Worm (Caenorhabditis elegans) whole organism, L4 larva: ENCODE results near the gene Y94H6A.3.
A peak's percentile ranks its signal among the peaks of the same experiment; 100 is the strongest.

Source experiments
- F26F4.8 ChIP-seq: fragments of 200-800 bp; sonication (Bioruptor generic); conservative IDR thresholded peaks from 2 replicates; pipeline ENCODE4 v1.3.6; 2022; ENCODE audit warnings: missing genetic modification characterization, missing compliant biosample characterization
- F44E2.7 ChIP-seq: fragments of 200-800 bp; sonication (Bioruptor generic); IDR thresholded peaks from 2 replicates; pipeline ENCODE4 v2.1.2; 2022; ENCODE audit warnings: missing genetic modification characterization, missing compliant biosample characterization
- R02D3.7 ChIP-seq: fragments of 150-350 bp; sonication (generic microtip); optimal IDR thresholded peaks from 3 replicates; lab custom pipeline; 2014; ENCODE audit warnings: missing biosample characterization, missing genetic modification characterization
- T20F7.1 ChIP-seq: fragments of 200-800 bp; sonication (Bioruptor generic); optimal IDR thresholded peaks from 2 replicates; lab custom pipeline; 2018; ENCODE audit warnings: mild to moderate bottlenecking, missing genetic modification characterization, missing compliant biosample characterization
- Y105C5A.15 ChIP-seq: fragments of 200-800 bp; sonication (Bioruptor generic); IDR thresholded peaks from 2 replicates; pipeline ENCODE4 v1.3.6; 2022; ENCODE audit warnings: missing genetic modification characterization, missing compliant biosample characterization
- Y5F2A.4 ChIP-seq: fragments of 200-800 bp; sonication (Bioruptor generic); optimal IDR thresholded peaks from 2 replicates; lab custom pipeline; 2018; ENCODE audit warnings: mild to moderate bottlenecking, missing genetic modification characterization, missing compliant biosample characterization
- Y75B8A.6 ChIP-seq: fragments of 200-800 bp; sonication (Bioruptor generic); IDR thresholded peaks from 2 replicates; pipeline ENCODE4 v1.3.6; 2022; ENCODE audit warnings: missing genetic modification reagents, missing genetic modification characterization, missing compliant biosample characterization
- ZK337.2 ChIP-seq: fragments of 200-800 bp; sonication (Bioruptor generic); IDR thresholded peaks from 2 replicates; pipeline ENCODE4 v1.3.6; 2022; ENCODE audit warnings: missing genetic modification reagents, missing genetic modification characterization, missing compliant biosample characterization
- ama-1 ChIP-seq: fragments of 150-350 bp; optimal IDR thresholded peaks from 2 replicates; lab custom pipeline; 2014; ENCODE audit warnings: inconsistent platforms, mixed read lengths
- ceh-28 ChIP-seq: fragments of 150-350 bp; optimal IDR thresholded peaks from 2 replicates; lab custom pipeline; 2014; ENCODE audit warnings: missing biosample characterization, missing genetic modification reagents, missing genetic modification characterization
- ceh-62 ChIP-seq: sonication (generic microtip); optimal IDR thresholded peaks from 2 replicates; lab custom pipeline; 2017; ENCODE audit warnings: missing biosample characterization, missing genetic modification characterization
- ctbp-1 ChIP-seq: fragments of 200-800 bp; sonication (Bioruptor generic); IDR thresholded peaks from 2 replicates; pipeline ENCODE4 v1.3.6; 2022; ENCODE audit warnings: missing genetic modification reagents, missing genetic modification characterization, missing compliant biosample characterization
- daf-16 ChIP-seq, 3 experiments: sonication (generic microtip); optimal IDR thresholded peaks; 2 replicates each; lab custom pipeline; 2016 to 2017; ENCODE audit warnings: missing genetic modification characterization in 3 of 3, missing genetic modification reagents in 3 of 3, mild to moderate bottlenecking in 2 of 3, missing compliant biosample characterization in 2 of 3, missing biosample characterization in 1 of 3, moderate library complexity in 1 of 3
- daf-19 ChIP-seq: fragments of 200-800 bp; sonication (Bioruptor generic); conservative IDR thresholded peaks from 2 replicates; pipeline ENCODE4 v1.3.6; 2022; ENCODE audit warnings: missing genetic modification characterization, missing compliant biosample characterization
- daf-8 ChIP-seq: fragments of 200-800 bp; sonication (Bioruptor generic); IDR thresholded peaks from 2 replicates; pipeline ENCODE4 v1.3.6; 2022; ENCODE audit warnings: missing genetic modification characterization, missing compliant biosample characterization
- dmd-8 ChIP-seq: fragments of 200-800 bp; sonication (Bioruptor generic); IDR thresholded peaks from 2 replicates; pipeline ENCODE4 v1.3.6; 2022; ENCODE audit warnings: missing genetic modification characterization, missing compliant biosample characterization
- dpl-1 ChIP-seq: fragments of 150-350 bp; optimal IDR thresholded peaks from 2 replicates; lab custom pipeline; 2014; ENCODE audit warnings: missing biosample characterization, missing genetic modification reagents, missing genetic modification characterization
- duxl-1 ChIP-seq: sonication (generic microtip); optimal IDR thresholded peaks from 2 replicates; lab custom pipeline; 2016; ENCODE audit warnings: mild to moderate bottlenecking, missing genetic modification characterization, moderate library complexity, missing compliant biosample characterization; ENCODE audit not compliant: poor library complexity
- egl-43 ChIP-seq: fragments of 200-800 bp; sonication (Bioruptor generic); IDR thresholded peaks from 2 replicates; pipeline ENCODE4 v1.3.6; 2022; ENCODE audit warnings: missing genetic modification reagents, missing genetic modification characterization, missing compliant biosample characterization
- fkh-10 ChIP-seq: fragments of 150-350 bp; optimal IDR thresholded peaks from 2 replicates; lab custom pipeline; 2014; ENCODE audit warnings: missing biosample characterization, missing genetic modification reagents, missing genetic modification characterization
- fos-1 ChIP-seq: fragments of 150-350 bp; optimal IDR thresholded peaks from 2 replicates; lab custom pipeline; 2014; ENCODE audit warnings: missing biosample characterization, missing genetic modification characterization
- hlh-11 ChIP-seq: fragments of 200-800 bp; sonication (Bioruptor generic); optimal IDR thresholded peaks from 2 replicates; lab custom pipeline; 2018; ENCODE audit warnings: mild to moderate bottlenecking, missing genetic modification characterization, missing compliant biosample characterization
- hmg-1.1 ChIP-seq: fragments of 200-800 bp; sonication (Bioruptor generic); IDR thresholded peaks from 2 replicates; pipeline ENCODE4 v1.3.6; 2022; ENCODE audit warnings: missing genetic modification reagents, missing genetic modification characterization, missing compliant biosample characterization
- lin-13 ChIP-seq: fragments of 150-350 bp; optimal IDR thresholded peaks from 2 replicates; lab custom pipeline; 2014; ENCODE audit warnings: missing biosample characterization, missing genetic modification reagents, missing genetic modification characterization
- lin-15B ChIP-seq: fragments of 150-350 bp; sonication (generic microtip); optimal IDR thresholded peaks from 3 replicates; lab custom pipeline; 2014; ENCODE audit warnings: missing biosample characterization, missing genetic modification characterization
- lin-38 ChIP-seq: fragments of 200-800 bp; sonication (Bioruptor generic); IDR thresholded peaks from 2 replicates; pipeline ENCODE4 v1.3.6; 2022; ENCODE audit warnings: missing genetic modification reagents, missing genetic modification characterization, missing compliant biosample characterization
- lir-3 ChIP-seq: sonication (generic microtip); optimal IDR thresholded peaks from 2 replicates; lab custom pipeline; 2016; ENCODE audit warnings: mild to moderate bottlenecking, missing genetic modification characterization, missing compliant biosample characterization
- madf-5 ChIP-seq, 2 experiments: fragments of 200-800 bp; sonication (Bioruptor generic); IDR thresholded peaks; 2 replicates each; pipeline ENCODE4 v1.3.6; 2022; ENCODE audit warnings: missing compliant biosample characterization in 2 of 2, missing genetic modification characterization in 2 of 2
- madf-9 ChIP-seq: fragments of 200-800 bp; sonication (Bioruptor generic); conservative IDR thresholded peaks from 2 replicates; pipeline ENCODE4 v1.3.6; 2022; ENCODE audit warnings: missing genetic modification reagents, missing genetic modification characterization, missing compliant biosample characterization
- mdl-1 ChIP-seq, 2 experiments: fragments of 150-350 bp in 1 of 2; sonication (generic microtip) in 1 of 2; optimal IDR thresholded peaks; 2 replicates each; lab custom pipeline; 2014 to 2017; ENCODE audit warnings: missing biosample characterization in 2 of 2, missing genetic modification characterization in 2 of 2
- mes-2 ChIP-seq: sonication (generic microtip); optimal IDR thresholded peaks from 2 replicates; lab custom pipeline; 2016; ENCODE audit warnings: missing genotype, mild to moderate bottlenecking, missing genetic modification characterization, missing compliant biosample characterization; ENCODE audit not compliant: poor library complexity, severe bottlenecking
- mxl-2 ChIP-seq: fragments of 200-800 bp; sonication (Bioruptor generic); conservative IDR thresholded peaks from 2 replicates; pipeline ENCODE4 v1.3.6; 2022; ENCODE audit warnings: missing genetic modification reagents, missing genetic modification characterization, missing compliant biosample characterization
- mxl-3 ChIP-seq: fragments of 200-800 bp; sonication (Bioruptor generic); optimal IDR thresholded peaks from 2 replicates; lab custom pipeline; 2018; ENCODE audit warnings: mild to moderate bottlenecking, missing genetic modification characterization, missing compliant biosample characterization
- nhr-10 ChIP-seq: fragments of 150-350 bp; optimal IDR thresholded peaks from 2 replicates; lab custom pipeline; 2014; ENCODE audit warnings: missing biosample characterization, missing genetic modification characterization
- nhr-11 ChIP-seq: fragments of 150-350 bp; optimal IDR thresholded peaks from 2 replicates; lab custom pipeline; 2014; ENCODE audit warnings: missing biosample characterization, missing genetic modification characterization
- nhr-25 ChIP-seq: sonication (generic microtip); optimal IDR thresholded peaks from 2 replicates; lab custom pipeline; 2017; ENCODE audit warnings: missing genetic modification characterization, mild to moderate bottlenecking, missing compliant biosample characterization, antibody characterized with exemption, moderate library complexity, borderline replicate concordance; ENCODE audit not compliant: insufficient read depth
- nhr-48 ChIP-seq: sonication (generic microtip); optimal IDR thresholded peaks from 2 replicates; lab custom pipeline; 2016; ENCODE audit warnings: mild to moderate bottlenecking, missing genetic modification characterization, missing compliant biosample characterization
- nhr-6 ChIP-seq: fragments of 150-350 bp; optimal IDR thresholded peaks from 2 replicates; lab custom pipeline; 2014; ENCODE audit warnings: missing biosample characterization, missing genetic modification characterization
- pha-4 ChIP-seq, 2 experiments: fragments of 150-350 bp in 1 of 2; fragments of 200-800 bp in 1 of 2; sonication (Bioruptor generic) in 1 of 2; IDR thresholded peaks in 1 of 2; optimal IDR thresholded peaks in 1 of 2; 2 replicates each; pipeline versions ENCODE4 v1.3.6 to Lab custom; 2014 to 2022; ENCODE audit warnings: missing genetic modification characterization in 2 of 2, missing genetic modification reagents in 2 of 2, missing biosample characterization in 1 of 2, missing compliant biosample characterization in 1 of 2
- rbr-2 ChIP-seq: sonication (generic microtip); optimal IDR thresholded peaks from 2 replicates; lab custom pipeline; 2016; ENCODE audit warnings: missing genotype, missing genetic modification characterization, missing compliant biosample characterization
- snpc-1.2 ChIP-seq: fragments of 200-800 bp; sonication (Bioruptor generic); IDR thresholded peaks from 2 replicates; pipeline ENCODE4 v1.3.6; 2022; ENCODE audit warnings: missing genetic modification reagents, missing genetic modification characterization, missing compliant biosample characterization
- unc-62 ChIP-seq, 3 experiments: fragments of 150-350 bp in 1 of 3; sonication (generic microtip); optimal IDR thresholded peaks in 2 of 3; peaks in 1 of 3; 1 replicate in 1 of 3; 2 replicates in 2 of 3; lab custom pipeline; 2014 to 2017; ENCODE audit warnings: missing biosample characterization in 3 of 3, missing genetic modification characterization in 3 of 3, missing genetic modification reagents in 3 of 3, missing genotype in 1 of 3
- vab-7 ChIP-seq: fragments of 200-800 bp; sonication (Bioruptor generic); IDR thresholded peaks from 2 replicates; pipeline ENCODE4 v1.3.6; 2022; ENCODE audit warnings: missing genetic modification reagents, missing genetic modification characterization, missing compliant biosample characterization
- zag-1 ChIP-seq: fragments of 150-350 bp; optimal IDR thresholded peaks from 2 replicates; lab custom pipeline; 2014; ENCODE audit warnings: missing biosample characterization, missing genetic modification characterization
- zfp-3 ChIP-seq: fragments of 200-800 bp; sonication (Bioruptor generic); conservative IDR thresholded peaks from 2 replicates; pipeline ENCODE4 v1.3.6; 2022; ENCODE audit warnings: missing genetic modification reagents, missing genetic modification characterization, missing compliant biosample characterization
- ztf-7 ChIP-seq: fragments of 150-350 bp; optimal IDR thresholded peaks from 2 replicates; lab custom pipeline; 2014; ENCODE audit warnings: missing biosample characterization, missing genetic modification characterization

The Y94H6A.3 gene

ce11 chrIV:2663953-2664900 is 12.1 kb upstream of the Y94H6A.3 start, which contains the start of gene Y69A2AR.31:
Gene Y69A2AR.31 (minus strand): TSS chrIV:2664003.
- TF ChIP-seq mxl-2 (GFP tag; lab: Robert Waterston, UW) (peak; percentile 46; the same call in 1 of the 2 replicates), nhr-6 (no peak), nhr-48 (tag; lab: Kevin White, UChicago) (peak; percentile 26), lin-13 (GFP tag; lab: Kevin White, UChicago) (peak; percentile 34), F26F4.8 (GFP tag; lab: Robert Waterston, UW) (peak; percentile 76), egl-43 (GFP tag; lab: Robert Waterston, UW) (peak; percentile 55), nhr-25 (tag; lab: Kevin White, UChicago) (no peak), ceh-28 (no peak), madf-5 (GFP tag; IDR thresholded peaks at IDR 0.05; lab: Robert Waterston, UW) (0 out of 4 replicates have a peak, but pooled peaks of 1 of the 2 experiments have one; percentile 50), duxl-1 (peak; percentile 43), Y105C5A.15 (peak; percentile 88), ama-1 (no peak), mes-2 (peak; percentile 14), mdl-1 (tag; optimal IDR thresholded peaks at IDR 0.05; lab: Kevin White, UChicago) (no peak), madf-9 (GFP tag; lab: Robert Waterston, UW) (no peak), fos-1 (tag; lab: Kevin White, UChicago) (no peak), pha-4 (GFP tag; IDR thresholded peaks at IDR 0.05; lab: Robert Waterston, UW) (peak; percentile 79; the same call in 1 of the 2 replicates), pha-4 (tag; optimal IDR thresholded peaks at IDR 0.05; lab: Kevin White, UChicago) (no peak), ctbp-1 (GFP tag; lab: Robert Waterston, UW) (peak; percentile 33; the same call in 1 of the 2 replicates), F44E2.7 (GFP tag; lab: Robert Waterston, UW) (0 out of 2 replicates have a peak, but pooled peaks have one; percentile 59), zfp-3 (GFP tag; lab: Robert Waterston, UW) (no peak), lir-3 (tag; lab: Kevin White, UChicago) (peak; percentile 45), snpc-1.2 (GFP tag; lab: Robert Waterston, UW) (peak; percentile 63), mxl-3 (GFP tag; lab: Kevin White, UChicago) (no peak), ZK337.2 (GFP tag; lab: Robert Waterston, UW) (no peak), lin-15B (no peak), ztf-7 (tag; lab: Kevin White, UChicago) (no peak), lin-38 (peak; percentile 74), dpl-1 (no peak), dmd-8 (GFP tag; lab: Robert Waterston, UW) (peak; percentile 76), hmg-1.1 (GFP tag; lab: Robert Waterston, UW) (no peak), rbr-2 (tag; lab: Kevin White, UChicago) (no peak), ceh-62 (tag; lab: Kevin White, UChicago) (no peak), T20F7.1 (GFP tag; lab: Kevin White, UChicago) (no peak), unc-62 (GFP tag; optimal IDR thresholded peaks at IDR 0.05 in 1 of 2; lab: Kevin White, UChicago) (peak in 1 of 2 experiments; percentile 47), unc-62 (tag; optimal IDR thresholded peaks at IDR 0.05; lab: Kevin White, UChicago) (no peak), vab-7 (GFP tag; lab: Robert Waterston, UW) (peak; percentile 67; the same call in 1 of the 2 replicates), Y75B8A.6 (GFP tag; lab: Robert Waterston, UW) (no peak), hlh-11 (tag; lab: Kevin White, UChicago) (no peak), zag-1 (tag; lab: Kevin White, UChicago) (no peak), Y5F2A.4 (GFP tag; lab: Kevin White, UChicago) (peak; percentile 65), fkh-10 (GFP tag; lab: Kevin White, UChicago) (peak; percentile 59), daf-19 (GFP tag; lab: Robert Waterston, UW) (0 out of 2 replicates have a peak, but pooled peaks have one; percentile 44), R02D3.7 (tag; lab: Kevin White, UChicago) (no peak), daf-16 (GFP tag; optimal IDR thresholded peaks at IDR 0.05; lab: Kevin White, UChicago) (peak in 1 of 2 experiments; percentile 5), daf-16 (tag; optimal IDR thresholded peaks at IDR 0.05; lab: Kevin White, UChicago) (peak; percentile 15), nhr-11 (tag; lab: Kevin White, UChicago) (no peak), daf-8 (GFP tag; lab: Robert Waterston, UW) (0 out of 2 replicates have a peak, but pooled peaks have one; percentile 38), nhr-10 (tag; lab: Kevin White, UChicago) (no peak)
